Fruit fly (Drosophila melanogaster) whole organism, prepupa: ENCODE data around the gene Or85f.

Source experiments
- Blimp-1 ChIP-seq: fragments of 200-800 bp; sonication (Bioruptor generic); optimal IDR thresholded peaks from 3 replicates; lab custom pipeline; 2017; ENCODE audit warnings: missing biosample characterization, missing genetic modification characterization, mild to moderate bottlenecking, moderate library complexity, missing genetic modification reagents
- CG3919 ChIP-seq: fragments of 200-800 bp; sonication (Bioruptor generic); optimal IDR thresholded peaks from 3 replicates; lab custom pipeline; 2016; ENCODE audit warnings: missing biosample characterization, missing genetic modification characterization
- Eip93F ChIP-seq: fragments of 200-800 bp; sonication (Bioruptor generic); optimal IDR thresholded peaks from 2 replicates; lab custom pipeline; 2016; ENCODE audit warnings: missing biosample characterization, mild to moderate bottlenecking, missing genetic modification characterization

- TF ChIP-seq Blimp-1 (no peak), CG3919 (GFP tag; lab: Kevin White, UChicago) (no peak), Eip93F (no peak)
Observed at dm6 chr3R:9404104-9404512, 6.1 kb downstream of the Or85f start, which contains the start of the genes CG9356, BBIP1 and CG8135.
